Worm (Caenorhabditis elegans): ENCODE data around the gene utp-20.

The utp-20 gene

DNA sequence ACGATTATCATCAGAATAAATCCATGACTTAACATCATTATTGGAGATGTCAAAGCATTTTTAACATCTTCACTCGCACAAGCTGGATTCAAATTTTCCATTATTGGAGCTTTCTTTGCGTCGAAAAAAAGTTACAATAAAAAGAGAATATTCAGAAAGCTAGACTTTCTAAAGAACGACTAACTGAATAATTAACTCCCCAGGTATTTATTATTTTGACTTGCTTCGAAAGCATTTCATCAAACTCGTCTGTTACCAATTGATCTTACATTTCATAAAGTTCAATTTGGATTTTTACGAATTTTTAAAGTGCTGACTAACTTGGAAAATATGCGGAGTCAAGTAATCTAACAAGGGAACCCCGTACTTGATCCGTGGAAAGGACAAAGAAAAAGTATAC is 39.5 kb downstream of the utp-20 start, which contains the start of gene sra-29:
TSS of gene sra-29 (minus strand) at position 101 of the 400 bp plus-strand sequence.
- TF ChIP-seq tab-1 (GFP tag; IDR thresholded peaks at IDR 0.05) (no peak), ztf-29 (GFP tag; IDR thresholded peaks at IDR 0.05) (no peak), ref-1 (GFP tag; conservative IDR thresholded peaks at IDR 0.05) (no peak), klf-2 (GFP tag; conservative IDR thresholded peaks at IDR 0.05) (no peak), ztf-23 (GFP tag; IDR thresholded peaks at IDR 0.05) (no peak), cog-1 (tag; optimal IDR thresholded peaks at IDR 0.05) (no peak), med-1 (GFP tag; optimal IDR thresholded peaks at IDR 0.05; ENCODE audit: insufficient read depth) (no peak), T22C8.4 (GFP tag; IDR thresholded peaks at IDR 0.05) (no peak)

- no peak for TF ChIP-seq T22C8.4 (GFP tag; IDR thresholded peaks at IDR 0.05)
- no peak for TF ChIP-seq ztf-23 (GFP tag; IDR thresholded peaks at IDR 0.05)
- TF ChIP-seq ref-1 (GFP tag; conservative IDR thresholded peaks at IDR 0.05): no peak
- no peak for TF ChIP-seq cog-1 (tag; optimal IDR thresholded peaks at IDR 0.05)
- no peak for TF ChIP-seq ztf-29 (GFP tag; IDR thresholded peaks at IDR 0.05)
- no peak for TF ChIP-seq klf-2 (GFP tag; conservative IDR thresholded peaks at IDR 0.05)
- no peak for TF ChIP-seq flt-1 (GFP tag; IDR thresholded peaks at IDR 0.05)
- no peak for TF ChIP-seq tab-1 (GFP tag; IDR thresholded peaks at IDR 0.05)
- TF ChIP-seq med-1 (GFP tag; optimal IDR thresholded peaks at IDR 0.05; ENCODE audit: insufficient read depth): no peak
These were observed 42.2 kb downstream of the utp-20 start, which contains the start of gene sra-31 for ce11 chrII:6578378-6578777. sra-31 (minus strand) TSS chrII:6578478.

DNA sequence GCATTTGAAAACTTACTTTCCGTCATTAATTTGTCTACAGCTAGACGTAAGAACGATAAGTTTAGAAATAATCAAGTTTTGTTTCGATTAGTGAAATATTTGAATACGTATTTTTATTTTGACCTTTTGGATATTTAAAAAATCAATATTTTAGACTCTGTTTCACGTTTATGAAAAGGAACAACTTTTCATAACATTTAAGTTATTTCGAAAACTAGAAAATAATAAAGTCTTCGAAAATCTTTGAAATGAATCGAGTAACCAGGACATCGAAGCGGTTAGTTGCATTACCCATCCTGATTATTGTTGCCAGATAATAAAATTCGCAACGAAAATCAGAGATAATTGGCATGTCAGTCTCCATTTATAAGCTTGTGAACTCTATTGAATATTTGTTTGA is 45.1 kb downstream of the utp-20 start, which contains the start of gene C56C10.6:
TSS of gene C56C10.6 (minus strand) at position 101 of the 400 bp plus-strand sequence.
- TF ChIP-seq cog-1 (tag; optimal IDR thresholded peaks at IDR 0.05): no peak
- TF ChIP-seq klf-2 (GFP tag; conservative IDR thresholded peaks at IDR 0.05): no peak
- no peak for TF ChIP-seq T22C8.4 (GFP tag; IDR thresholded peaks at IDR 0.05)
- TF ChIP-seq ztf-29 (GFP tag; IDR thresholded peaks at IDR 0.05): no peak
- no peak for TF ChIP-seq flt-1 (GFP tag; IDR thresholded peaks at IDR 0.05)
- TF ChIP-seq ref-1 (GFP tag; conservative IDR thresholded peaks at IDR 0.05): no peak
- no peak for TF ChIP-seq med-1 (GFP tag; optimal IDR thresholded peaks at IDR 0.05; ENCODE audit: insufficient read depth)
- TF ChIP-seq ztf-23 (GFP tag; IDR thresholded peaks at IDR 0.05): no peak

DNA sequence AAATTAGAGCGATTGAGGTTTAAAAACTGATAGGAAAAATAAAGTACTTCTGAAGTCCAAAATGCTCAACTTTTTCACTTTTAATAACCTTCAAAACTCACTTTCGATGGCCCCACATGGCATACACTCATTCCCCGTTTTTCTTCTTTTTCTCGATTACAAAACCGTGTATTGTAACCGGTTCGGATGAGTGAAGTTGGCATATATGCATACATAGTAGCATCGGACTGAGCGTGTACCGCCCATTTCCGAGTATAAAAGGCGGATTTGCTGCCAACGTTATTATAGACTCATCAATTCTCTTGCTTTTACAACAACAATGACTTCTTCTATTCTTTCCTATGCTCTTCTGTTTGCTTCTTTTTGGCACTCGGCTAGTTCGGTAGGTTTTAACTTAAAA is 46.6 kb downstream of the utp-20 start, which contains the start of gene C56C10.4:
TSS of gene C56C10.4 (plus strand) at position 301 of the 400 bp plus-strand sequence.
- TF ChIP-seq ztf-23 (GFP tag; IDR thresholded peaks at IDR 0.05): no peak
- no peak for TF ChIP-seq ztf-29 (GFP tag; IDR thresholded peaks at IDR 0.05)
- TF ChIP-seq med-1 (GFP tag; optimal IDR thresholded peaks at IDR 0.05; ENCODE audit: insufficient read depth): no peak
- no peak for TF ChIP-seq T22C8.4 (GFP tag; IDR thresholded peaks at IDR 0.05)
- no peak for TF ChIP-seq klf-2 (GFP tag; conservative IDR thresholded peaks at IDR 0.05)
- no peak for TF ChIP-seq cog-1 (tag; optimal IDR thresholded peaks at IDR 0.05)
- no peak for TF ChIP-seq ref-1 (GFP tag; conservative IDR thresholded peaks at IDR 0.05)
- no peak for TF ChIP-seq flt-1 (GFP tag; IDR thresholded peaks at IDR 0.05)
- no peak for TF ChIP-seq tab-1 (GFP tag; IDR thresholded peaks at IDR 0.05)

ce11 chrII:6587264-6587870 is 51.2 kb downstream of the utp-20 start, which contains the start of gene C56C10.7:
C56C10.7 (minus strand) TSS chrII:6587575.
- TF ChIP-seq ref-1 (GFP tag; conservative IDR thresholded peaks at IDR 0.05) (no peak), flt-1 (GFP tag; IDR thresholded peaks at IDR 0.05) (0 out of 2 replicates have a peak, but pooled peaks have one; percentile 14)

DNA sequence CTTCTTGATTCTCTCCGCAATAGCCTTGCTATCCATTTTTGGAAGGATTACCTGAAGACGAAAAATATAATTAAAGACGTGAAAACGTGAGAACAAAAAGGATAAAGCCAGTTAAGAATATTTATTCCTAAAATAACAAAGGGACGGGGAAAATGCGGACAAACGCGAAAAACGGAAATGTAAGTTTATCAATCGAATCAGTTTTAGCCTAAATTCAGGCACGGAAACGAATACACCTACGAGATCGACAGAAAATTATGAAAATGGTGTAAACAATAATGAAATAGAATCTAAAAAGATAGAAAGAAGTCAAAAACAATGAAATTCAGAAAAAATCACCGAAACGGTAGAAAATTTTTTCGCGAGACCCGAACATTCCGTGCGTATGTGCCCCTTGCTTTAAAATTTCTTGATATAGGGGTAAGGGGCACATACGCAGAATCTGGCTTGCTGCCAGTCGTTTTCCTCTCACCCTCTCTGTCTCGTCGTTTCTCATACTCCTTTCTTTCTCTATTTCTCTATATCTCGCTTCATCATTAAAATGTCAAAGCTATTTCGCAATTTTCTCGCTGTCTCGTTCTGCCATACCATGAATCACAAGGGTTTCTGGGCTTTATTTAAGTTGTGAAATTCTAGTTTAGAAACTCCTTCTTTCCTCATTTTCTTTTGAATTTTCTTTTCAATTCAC is 52.6 kb downstream of the utp-20 start, which contains the start of gene icd-1:
TSS of gene icd-1 (minus strand) at position 51 of the 688 bp plus-strand sequence.
- TF ChIP-seq tab-1 (GFP tag; IDR thresholded peaks at IDR 0.05) (no peak), klf-2 (GFP tag; conservative IDR thresholded peaks at IDR 0.05) (no peak), ztf-23 (GFP tag; IDR thresholded peaks at IDR 0.05) (peak; percentile 100), ztf-29 (GFP tag; IDR thresholded peaks at IDR 0.05) (peak; percentile 73), med-1 (GFP tag; optimal IDR thresholded peaks at IDR 0.05; ENCODE audit: insufficient read depth) (peak; percentile 36), flt-1 (GFP tag; IDR thresholded peaks at IDR 0.05) (0 out of 2 replicates have a peak, but pooled peaks have one; percentile 61), cog-1 (tag; optimal IDR thresholded peaks at IDR 0.05) (peak; percentile 84)

DNA sequence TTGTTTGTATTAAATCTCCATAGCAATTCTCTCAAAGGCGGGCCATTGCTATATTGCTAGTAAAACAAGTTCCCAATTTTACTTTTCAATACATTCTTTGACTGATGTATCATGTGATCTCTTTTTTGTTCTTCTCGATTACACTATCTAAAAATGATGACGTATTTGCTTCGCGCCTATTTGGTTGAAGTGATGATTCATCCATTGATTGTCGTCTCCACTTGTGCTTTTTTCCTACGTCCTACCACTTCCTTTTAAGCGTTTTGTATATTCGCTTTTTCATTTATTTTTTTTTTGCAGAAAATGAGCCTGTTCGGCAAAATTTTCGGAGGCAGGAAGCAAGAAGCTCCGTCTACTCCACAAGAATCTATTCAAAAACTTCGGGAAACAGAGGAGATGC is 53.2 kb downstream of the utp-20 start, which contains the start of gene vps-32.1:
TSS of gene vps-32.1 (plus strand) at position 301 of the 400 bp plus-strand sequence.
- TF ChIP-seq med-1 (GFP tag; optimal IDR thresholded peaks at IDR 0.05; ENCODE audit: insufficient read depth) (no peak), tab-1 (GFP tag; IDR thresholded peaks at IDR 0.05) (no peak), klf-2 (GFP tag; conservative IDR thresholded peaks at IDR 0.05) (no peak), ztf-23 (GFP tag; IDR thresholded peaks at IDR 0.05) (no peak), cog-1 (tag; optimal IDR thresholded peaks at IDR 0.05) (no peak), flt-1 (GFP tag; IDR thresholded peaks at IDR 0.05) (no peak), ztf-29 (GFP tag; IDR thresholded peaks at IDR 0.05) (no peak), T22C8.4 (GFP tag; IDR thresholded peaks at IDR 0.05) (no peak)

DNA sequence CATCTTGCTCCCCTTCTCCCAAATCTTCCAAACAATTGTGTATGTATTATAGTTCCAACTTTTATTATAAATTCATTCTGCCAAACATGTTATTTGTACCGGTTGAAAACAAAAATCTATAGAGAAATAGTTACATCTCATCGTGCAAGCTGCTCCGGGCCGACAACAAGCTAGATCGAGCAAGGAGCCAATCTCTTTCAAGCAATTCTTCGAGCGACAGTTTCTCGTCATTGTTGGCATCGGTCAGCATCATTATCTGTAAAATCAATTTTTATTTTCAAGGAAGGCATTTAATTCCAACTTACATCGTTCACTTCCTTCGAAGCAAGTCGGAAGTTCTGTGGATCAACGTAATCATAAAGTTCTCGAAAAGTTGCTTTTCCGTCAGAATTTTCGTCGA is 54.8 kb downstream of the utp-20 start:
- TF ChIP-seq ref-1 (GFP tag; conservative IDR thresholded peaks at IDR 0.05) (no peak), ztf-29 (GFP tag; IDR thresholded peaks at IDR 0.05) (no peak), cog-1 (tag; optimal IDR thresholded peaks at IDR 0.05) (no peak), T22C8.4 (GFP tag; IDR thresholded peaks at IDR 0.05) (no peak), tab-1 (GFP tag; IDR thresholded peaks at IDR 0.05) (no peak), flt-1 (GFP tag; IDR thresholded peaks at IDR 0.05) (no peak), ztf-23 (GFP tag; IDR thresholded peaks at IDR 0.05) (no peak), med-1 (GFP tag; optimal IDR thresholded peaks at IDR 0.05; ENCODE audit: insufficient read depth) (no peak), klf-2 (GFP tag; conservative IDR thresholded peaks at IDR 0.05) (no peak)

- TF ChIP-seq flt-1 (GFP tag; IDR thresholded peaks at IDR 0.05): no peak
- no peak for TF ChIP-seq cog-1 (tag; optimal IDR thresholded peaks at IDR 0.05)
- no peak for TF ChIP-seq med-1 (GFP tag; optimal IDR thresholded peaks at IDR 0.05; ENCODE audit: insufficient read depth)
- no peak for TF ChIP-seq T22C8.4 (GFP tag; IDR thresholded peaks at IDR 0.05)
- no peak for TF ChIP-seq klf-2 (GFP tag; conservative IDR thresholded peaks at IDR 0.05)
- TF ChIP-seq tab-1 (GFP tag; IDR thresholded peaks at IDR 0.05): no peak
- no peak for TF ChIP-seq ztf-23 (GFP tag; IDR thresholded peaks at IDR 0.05)
- TF ChIP-seq ztf-29 (GFP tag; IDR thresholded peaks at IDR 0.05): no peak
- no peak for TF ChIP-seq ref-1 (GFP tag; conservative IDR thresholded peaks at IDR 0.05)
These were observed 56.1 kb downstream of the utp-20 start, which contains the start of gene C56C10.9 for ce11 chrII:6592251-6592650. C56C10.9 (minus strand) TSS chrII:6592351.

Data from whole organism, midembryonic.